Fruit fly (Drosophila melanogaster) whole organism: ENCODE measurements around the gene CG6415.

Experiments used
- CG8478 ChIP-seq: fragments of >200 bp; optimal IDR thresholded peaks from 2 replicates; lab custom pipeline; 2018; ENCODE audit warnings: inconsistent platforms
- Dll ChIP-seq: fragments of >200 bp; optimal IDR thresholded peaks from 2 replicates; lab custom pipeline; 2017
- EcR ChIP-seq, 2 experiments: fragments of >200 bp; optimal IDR thresholded peaks; 2 replicates each; lab custom pipeline; 2017; ENCODE audit warnings: missing biosample characterization in 2 of 2, missing genetic modification characterization in 2 of 2, missing genetic modification reagents in 2 of 2
- pan ChIP-seq: fragments of >200 bp; optimal IDR thresholded peaks from 2 replicates; lab custom pipeline; 2017
- psq ChIP-seq: fragments of >200 bp; optimal IDR thresholded peaks from 2 replicates; lab custom pipeline; 2017
- usp ChIP-seq: fragments of >200 bp; optimal IDR thresholded peaks from 2 replicates; lab custom pipeline; 2017; ENCODE audit warnings: missing biosample characterization, missing genetic modification characterization, mixed read lengths

dm6 chr2L:10661490-10662240, 41.8 kb upstream of the CG6415 start, which contains the start of gene CG31871:
- TF ChIP-seq usp (GFP tag; lab: Kevin White, UChicago) (no peak), CG8478 (lab: Kevin White, UChicago) (no peak), Dll (lab: Kevin White, UChicago) (no peak), pan (lab: Kevin White, UChicago) (no peak), EcR (GFP tag; optimal IDR thresholded peaks at IDR 0.05; lab: Kevin White, UChicago) (no peak), psq (lab: Kevin White, UChicago) (no peak)
